Worm (Caenorhabditis elegans) whole organism, L2 larva: Measurements from ENCODE around the gene sox-3.

ENCODE experiments used
- C34F6.9 ChIP-seq: fragments of 150-350 bp; optimal IDR thresholded peaks from 2 replicates; lab custom pipeline; 2014; ENCODE audit warnings: missing biosample characterization, missing genetic modification characterization
- F13H6.1 ChIP-seq: sonication (generic microtip); optimal IDR thresholded peaks from 2 replicates; lab custom pipeline; 2016; ENCODE audit warnings: missing genetic modification characterization, missing compliant biosample characterization
- Y55F3AM.14 ChIP-seq: fragments of 200-800 bp; sonication (Bioruptor generic); optimal IDR thresholded peaks from 2 replicates; lab custom pipeline; 2018; ENCODE audit warnings: mild to moderate bottlenecking, missing genetic modification characterization, missing compliant biosample characterization
- ZK546.5 ChIP-seq: sonication (generic microtip); optimal IDR thresholded peaks from 2 replicates; lab custom pipeline; 2017; ENCODE audit warnings: missing biosample characterization, missing genetic modification characterization
- blmp-1 ChIP-seq: sonication (generic microtip); optimal IDR thresholded peaks from 2 replicates; lab custom pipeline; 2017; ENCODE audit warnings: missing genetic modification characterization, mild to moderate bottlenecking, missing compliant biosample characterization, antibody characterized with exemption, moderate library complexity; ENCODE audit not compliant: insufficient read depth
- ceh-16 ChIP-seq: fragments of 150-350 bp; optimal IDR thresholded peaks from 2 replicates; lab custom pipeline; 2014; ENCODE audit warnings: missing biosample characterization, missing genetic modification characterization
- crh-2 ChIP-seq: sonication (generic microtip); optimal IDR thresholded peaks from 2 replicates; lab custom pipeline; 2017; ENCODE audit warnings: missing biosample characterization, missing genetic modification characterization
- dmd-4 ChIP-seq: sonication (generic microtip); optimal IDR thresholded peaks from 2 replicates; lab custom pipeline; 2017; ENCODE audit warnings: missing biosample characterization, missing genetic modification characterization
- egl-27 ChIP-seq: sonication (generic microtip); optimal IDR thresholded peaks from 3 replicates; lab custom pipeline; 2017; ENCODE audit warnings: missing biosample characterization, missing genetic modification reagents, missing genetic modification characterization
- fos-1 ChIP-seq: fragments of 150-350 bp; optimal IDR thresholded peaks from 2 replicates; lab custom pipeline; 2014; ENCODE audit warnings: missing biosample characterization, missing genetic modification characterization
- lin-13 ChIP-seq: fragments of 150-350 bp; optimal IDR thresholded peaks from 2 replicates; lab custom pipeline; 2014; ENCODE audit warnings: missing biosample characterization, missing genetic modification reagents, missing genetic modification characterization
- lin-39 ChIP-seq: fragments of 150-350 bp; optimal IDR thresholded peaks from 2 replicates; lab custom pipeline; 2014; ENCODE audit warnings: missing biosample characterization, missing genetic modification reagents, missing genetic modification characterization
- lsy-2 ChIP-seq, 2 experiments: fragments of 150-350 bp in 1 of 2; sonication (generic microtip) in 1 of 2; optimal IDR thresholded peaks; 2 replicates each; lab custom pipeline; 2014 to 2017; ENCODE audit warnings: missing biosample characterization in 2 of 2, missing genetic modification characterization in 2 of 2
- mab-5 ChIP-seq: fragments of 150-350 bp; optimal IDR thresholded peaks from 2 replicates; lab custom pipeline; 2014; ENCODE audit warnings: missing biosample characterization, missing genetic modification characterization
- mbf-1 ChIP-seq: sonication (generic microtip); optimal IDR thresholded peaks from 2 replicates; lab custom pipeline; 2017; ENCODE audit warnings: missing biosample characterization, missing genetic modification characterization
- mdl-1 ChIP-seq, 2 experiments: fragments of 150-350 bp in 1 of 2; sonication (generic microtip) in 1 of 2; optimal IDR thresholded peaks; 2 replicates each; lab custom pipeline; 2017; ENCODE audit warnings: missing biosample characterization in 2 of 2, missing genetic modification characterization in 2 of 2
- nhr-129 ChIP-seq: fragments of 150-350 bp; optimal IDR thresholded peaks from 2 replicates; lab custom pipeline; 2014; ENCODE audit warnings: missing biosample characterization, missing genetic modification characterization
- nhr-21 ChIP-seq: fragments of 150-350 bp; optimal IDR thresholded peaks from 2 replicates; lab custom pipeline; 2014; ENCODE audit warnings: missing biosample characterization, missing genetic modification characterization
- nhr-237 ChIP-seq: fragments of 150-350 bp; optimal IDR thresholded peaks from 2 replicates; lab custom pipeline; 2014; ENCODE audit warnings: missing biosample characterization, missing genetic modification characterization
- nhr-6 ChIP-seq: fragments of 150-350 bp; optimal IDR thresholded peaks from 2 replicates; lab custom pipeline; 2014; ENCODE audit warnings: missing biosample characterization, missing genetic modification characterization
- nhr-77 ChIP-seq: fragments of 150-350 bp; optimal IDR thresholded peaks from 2 replicates; lab custom pipeline; 2014; ENCODE audit warnings: missing biosample characterization, missing genetic modification characterization
- peb-1 ChIP-seq: fragments of 150-350 bp; optimal IDR thresholded peaks from 2 replicates; lab custom pipeline; 2014; ENCODE audit warnings: missing biosample characterization, missing genetic modification characterization
- skn-1 ChIP-seq: sonication (generic microtip); optimal IDR thresholded peaks from 2 replicates; lab custom pipeline; 2017; ENCODE audit warnings: missing biosample characterization, missing genetic modification characterization
- sma-3 ChIP-seq: sonication (generic microtip); optimal IDR thresholded peaks from 2 replicates; lab custom pipeline; 2016; ENCODE audit warnings: missing genetic modification reagents, missing genetic modification characterization, missing compliant biosample characterization
- sma-9 ChIP-seq, 2 experiments: fragments of 150-350 bp in 1 of 2; sonication (generic microtip) in 1 of 2; optimal IDR thresholded peaks; 2 replicates each; lab custom pipeline; 2014 to 2016; ENCODE audit warnings: missing genetic modification characterization in 2 of 2, mild to moderate bottlenecking in 1 of 2, missing biosample characterization in 1 of 2, missing compliant biosample characterization in 1 of 2, missing genetic modification reagents in 1 of 2, moderate library complexity in 1 of 2
- snpc-4 ChIP-seq: fragments of 150-350 bp; optimal IDR thresholded peaks from 2 replicates; lab custom pipeline; 2014; ENCODE audit warnings: missing biosample characterization, missing genetic modification characterization
- unc-39 ChIP-seq: fragments of 150-350 bp; optimal IDR thresholded peaks from 2 replicates; lab custom pipeline; 2014; ENCODE audit warnings: missing biosample characterization, missing genetic modification characterization
- unc-55 ChIP-seq: fragments of 150-350 bp; sonication (generic microtip); optimal IDR thresholded peaks from 3 replicates; lab custom pipeline; 2014; ENCODE audit warnings: missing biosample characterization, missing genetic modification reagents, missing genetic modification characterization
- unc-62 ChIP-seq: fragments of 150-350 bp; optimal IDR thresholded peaks from 2 replicates; lab custom pipeline; 2014; ENCODE audit warnings: missing biosample characterization, missing genetic modification reagents, missing genetic modification characterization
- zag-1 ChIP-seq: fragments of 150-350 bp; optimal IDR thresholded peaks from 2 replicates; lab custom pipeline; 2014; ENCODE audit warnings: missing biosample characterization, missing genetic modification characterization
- ztf-1 ChIP-seq: fragments of 200-800 bp; sonication (Bioruptor generic); conservative IDR thresholded peaks from 2 replicates; pipeline ENCODE4 v1.3.6; 2022; ENCODE audit warnings: missing genetic modification characterization, missing compliant biosample characterization
- ztf-11 ChIP-seq: sonication (generic microtip); optimal IDR thresholded peaks from 2 replicates; lab custom pipeline; 2017; ENCODE audit warnings: missing biosample characterization, missing genetic modification characterization
- ztf-4 ChIP-seq: fragments of 150-350 bp; optimal IDR thresholded peaks from 2 replicates; lab custom pipeline; 2014; ENCODE audit warnings: missing biosample characterization, missing genetic modification characterization

The sox-3 gene

ce11 chrX:14706698-14707285, 14.0 kb upstream of the sox-3 start, which contains the start of gene tmem-184:
Gene tmem-184, minus strand, starts transcription at chrX:14706861.
- TF ChIP-seq mab-5 (tag; lab: Kevin White, UChicago) (no peak), crh-2 (tag; lab: Kevin White, UChicago) (peak; percentile 66), sma-3 (GFP tag; lab: Kevin White, UChicago) (peak; percentile 1), ZK546.5 (no peak), mdl-1 (tag; optimal IDR thresholded peaks at IDR 0.05; lab: Kevin White, UChicago) (no peak), fos-1 (tag; lab: Kevin White, UChicago) (peak; percentile 89), mbf-1 (tag; lab: Kevin White, UChicago) (no peak), nhr-21 (tag; lab: Kevin White, UChicago) (peak; percentile 0), C34F6.9 (tag; lab: Kevin White, UChicago) (peak; percentile 22), F13H6.1 (tag; lab: Kevin White, UChicago) (peak; percentile 7), lsy-2 (tag; optimal IDR thresholded peaks at IDR 0.05; lab: Kevin White, UChicago) (peak in 1 of 2 experiments; percentile 4), sma-9 (GFP tag; optimal IDR thresholded peaks at IDR 0.05; lab: Kevin White, UChicago) (peak; percentile 70), sma-9 (tag; optimal IDR thresholded peaks at IDR 0.05; lab: Kevin White, UChicago) (no peak), nhr-129 (tag; lab: Kevin White, UChicago) (peak; percentile 29)

ce11 chrX:14704933-14705332, 12.1 kb upstream of the sox-3 start:
- TF ChIP-seq zag-1 (tag; lab: Kevin White, UChicago) (no peak), snpc-4 (tag; lab: Kevin White, UChicago) (peak; percentile 31)

- TF ChIP-seq C34F6.9 (tag; lab: Kevin White, UChicago) (no peak), snpc-4 (tag; lab: Kevin White, UChicago) (no peak), nhr-237 (no peak), peb-1 (tag; lab: Kevin White, UChicago) (no peak), lin-13 (GFP tag; lab: Kevin White, UChicago) (no peak), ztf-1 (GFP tag; lab: Robert Waterston, UW) (no peak), nhr-6 (no peak), nhr-129 (tag; lab: Kevin White, UChicago) (no peak), skn-1 (tag; lab: Kevin White, UChicago) (no peak), lin-39 (tag; lab: Kevin White, UChicago) (no peak), unc-39 (tag; lab: Kevin White, UChicago) (no peak), Y55F3AM.14 (GFP tag; lab: Kevin White, UChicago) (no peak), lsy-2 (tag; optimal IDR thresholded peaks at IDR 0.05; lab: Kevin White, UChicago) (no peak), ztf-11 (tag; lab: Kevin White, UChicago) (no peak)
- TF ChIP-seq, all 48 proteins: peak for 0
These were observed 8.7 kb upstream of the sox-3 start, which contains the start of gene F40E10.5 for ce11 chrX:14701490-14701889. Gene F40E10.5, plus strand, starts transcription at chrX:14701790.

ce11 chrX:14699866-14700265, 7.1 kb upstream of the sox-3 start, which contains the start of gene hch-1:
Gene hch-1, minus strand, starts transcription at chrX:14699977.
- TF ChIP-seq zag-1 (tag; lab: Kevin White, UChicago) (no peak), ceh-16 (tag; lab: Kevin White, UChicago) (no peak), nhr-6 (no peak), ZK546.5 (no peak)
- TF ChIP-seq, all 48 proteins: peak for 0

- no peak for TF ChIP-seq nhr-77
- TF ChIP-seq unc-55 (GFP tag; lab: Kevin White, UChicago): no peak
- TF ChIP-seq unc-62 (GFP tag; lab: Kevin White, UChicago): no peak
- TF ChIP-seq nhr-21 (tag; lab: Kevin White, UChicago): no peak
- no peak for TF ChIP-seq nhr-129 (tag; lab: Kevin White, UChicago)
- TF ChIP-seq ztf-4 (tag; lab: Kevin White, UChicago): no peak
- no peak for TF ChIP-seq snpc-4 (tag; lab: Kevin White, UChicago)
- TF ChIP-seq fos-1 (tag; lab: Kevin White, UChicago): no peak
- no peak for TF ChIP-seq zag-1 (tag; lab: Kevin White, UChicago)
- no peak for TF ChIP-seq blmp-1
- TF ChIP-seq dmd-4 (tag; lab: Kevin White, UChicago): no peak
- no peak for TF ChIP-seq egl-27 (tag; lab: Kevin White, UChicago)
- TF ChIP-seq, all 48 proteins: peak for 0
These were observed 3.1 kb upstream of the sox-3 start for ce11 chrX:14695892-14696291.
